Fruit fly (Drosophila melanogaster) whole organism, pupa: ENCODE data around the gene CG5196.

Experiments
- CG10348 ChIP-seq: fragments of 200-800 bp; sonication (Bioruptor generic); IDR thresholded peaks from 2 replicates; pipeline ENCODE4 v1.3.6; 2022; ENCODE audit warnings: missing biosample characterization, missing genetic modification characterization
- CG12605 ChIP-seq: fragments of 200-800 bp; sonication (Bioruptor generic); IDR thresholded peaks from 2 replicates; pipeline ENCODE4 v1.3.6; 2022; ENCODE audit warnings: missing biosample characterization, missing genetic modification characterization
- CG13204 ChIP-seq: fragments of 200-800 bp; sonication (Bioruptor generic); optimal IDR thresholded peaks from 2 replicates; lab custom pipeline; 2018; ENCODE audit warnings: missing biosample characterization, mild to moderate bottlenecking, missing genetic modification characterization, moderate library complexity
- CG14655 ChIP-seq: fragments of 200-800 bp; sonication (Bioruptor generic); optimal IDR thresholded peaks from 3 replicates; lab custom pipeline; 2017; ENCODE audit warnings: mild to moderate bottlenecking, missing biosample characterization, missing genetic modification reagents, missing genetic modification characterization
- CG15710 ChIP-seq: fragments of 200-800 bp; sonication (Bioruptor generic); optimal IDR thresholded peaks from 2 replicates; lab custom pipeline; 2018; ENCODE audit warnings: missing biosample characterization, mild to moderate bottlenecking, missing genetic modification characterization, moderate library complexity
- CG17806 ChIP-seq: fragments of 200-800 bp; sonication (Bioruptor generic); optimal IDR thresholded peaks from 2 replicates; lab custom pipeline; 2018; ENCODE audit warnings: missing biosample characterization, mild to moderate bottlenecking, missing genetic modification characterization, moderate library complexity
- CG32121 ChIP-seq: fragments of 200-800 bp; sonication (Bioruptor generic); IDR thresholded peaks from 2 replicates; pipeline ENCODE4 v1.3.6; 2022; ENCODE audit warnings: missing biosample characterization, missing genetic modification characterization
- CG34367 ChIP-seq: fragments of 200-800 bp; sonication (Bioruptor generic); optimal IDR thresholded peaks from 2 replicates; lab custom pipeline; 2018; ENCODE audit warnings: missing biosample characterization, mild to moderate bottlenecking, missing genetic modification characterization
- CG4496 ChIP-seq: fragments of 200-800 bp; sonication (Bioruptor generic); IDR thresholded peaks from 3 replicates; pipeline ENCODE4 v1.3.6; 2022; ENCODE audit warnings: missing biosample characterization, missing genetic modification characterization
- CG8159 ChIP-seq: fragments of 200-800 bp; sonication (Bioruptor generic); optimal IDR thresholded peaks from 3 replicates; lab custom pipeline; 2018; ENCODE audit warnings: missing biosample characterization, mild to moderate bottlenecking, missing genetic modification characterization, moderate library complexity
- CG8301 ChIP-seq: fragments of 200-800 bp; sonication (Bioruptor generic); optimal IDR thresholded peaks from 2 replicates; lab custom pipeline; 2018; ENCODE audit warnings: missing biosample characterization, mild to moderate bottlenecking, missing genetic modification characterization
- CG9948 ChIP-seq: fragments of 200-800 bp; sonication (Bioruptor generic); optimal IDR thresholded peaks from 2 replicates; lab custom pipeline; 2018; ENCODE audit warnings: missing biosample characterization, mild to moderate bottlenecking, missing genetic modification characterization, moderate library complexity
- D1 ChIP-seq: fragments of 200-800 bp; sonication (Bioruptor generic); optimal IDR thresholded peaks from 2 replicates; lab custom pipeline; 2018; ENCODE audit warnings: missing biosample characterization, mild to moderate bottlenecking, missing genetic modification characterization, moderate library complexity
- EcR ChIP-seq: fragments of 200-800 bp; sonication (Bioruptor generic); optimal IDR thresholded peaks from 3 replicates; lab custom pipeline; 2019; ENCODE audit warnings: missing biosample characterization, missing genetic modification characterization, mild to moderate bottlenecking, moderate library complexity, missing genetic modification reagents
- Ets98B ChIP-seq: fragments of 200-800 bp; sonication (Bioruptor generic); IDR thresholded peaks from 2 replicates; pipeline ENCODE4 v1.3.6; 2022; ENCODE audit warnings: missing biosample characterization, missing genetic modification characterization
- Pif1A ChIP-seq: fragments of 200-800 bp; sonication (Bioruptor generic); optimal IDR thresholded peaks from 3 replicates; lab custom pipeline; 2016; ENCODE audit warnings: missing biosample characterization, missing genetic modification characterization
- Pif1B ChIP-seq: fragments of 200-800 bp; sonication (Bioruptor generic); optimal IDR thresholded peaks from 3 replicates; lab custom pipeline; 2016; ENCODE audit warnings: missing biosample characterization, missing genetic modification characterization
- Snoo ChIP-seq: fragments of 200-800 bp; sonication (Bioruptor generic); optimal IDR thresholded peaks from 3 replicates; lab custom pipeline; 2017; ENCODE audit warnings: missing biosample characterization, mild to moderate bottlenecking, missing genetic modification characterization, inconsistent platforms
- fd96Ca ChIP-seq: fragments of 200-800 bp; sonication (Bioruptor generic); IDR thresholded peaks from 3 replicates; pipeline ENCODE4 v1.3.6; 2022; ENCODE audit warnings: missing biosample characterization, missing genetic modification characterization
- gl ChIP-seq: fragments of 200-800 bp; sonication (Bioruptor generic); optimal IDR thresholded peaks from 2 replicates; lab custom pipeline; 2018; ENCODE audit warnings: missing biosample characterization, mild to moderate bottlenecking, missing genetic modification characterization
- rn ChIP-seq: fragments of 200-800 bp; sonication (Bioruptor generic); IDR thresholded peaks from 2 replicates; pipeline ENCODE4 v1.3.6; 2022; ENCODE audit warnings: missing biosample characterization, missing genetic modification characterization

The CG5196 gene

DNA sequence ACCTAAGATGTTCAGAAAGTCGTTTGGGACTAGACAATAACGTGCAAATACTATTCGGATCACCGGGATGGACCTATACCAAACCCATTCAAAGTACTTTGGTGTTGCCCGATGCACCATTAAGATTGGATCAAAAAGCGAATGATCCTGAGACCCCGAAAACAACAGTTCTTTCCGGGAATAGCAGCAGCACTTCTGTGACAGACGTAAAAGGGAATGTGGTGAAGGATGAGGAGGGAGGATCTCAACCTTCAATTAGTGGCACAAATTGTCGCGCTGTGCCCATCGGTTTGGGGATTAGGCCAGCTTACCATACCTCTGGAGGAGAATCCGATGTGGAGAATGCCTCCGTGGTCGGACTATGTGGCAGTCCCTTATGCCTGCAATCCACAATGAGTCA lies 40.2 kb downstream of the CG5196 start:
- TF ChIP-seq CG10348 (GFP tag; lab: Robert Waterston, UW) (no peak), gl (tag; lab: Kevin White, UChicago) (no peak), CG4496 (no peak), CG15710 (tag; lab: Kevin White, UChicago) (no peak), Pif1B (GFP tag; lab: Kevin White, UChicago) (no peak), CG14655 (no peak)

DNA sequence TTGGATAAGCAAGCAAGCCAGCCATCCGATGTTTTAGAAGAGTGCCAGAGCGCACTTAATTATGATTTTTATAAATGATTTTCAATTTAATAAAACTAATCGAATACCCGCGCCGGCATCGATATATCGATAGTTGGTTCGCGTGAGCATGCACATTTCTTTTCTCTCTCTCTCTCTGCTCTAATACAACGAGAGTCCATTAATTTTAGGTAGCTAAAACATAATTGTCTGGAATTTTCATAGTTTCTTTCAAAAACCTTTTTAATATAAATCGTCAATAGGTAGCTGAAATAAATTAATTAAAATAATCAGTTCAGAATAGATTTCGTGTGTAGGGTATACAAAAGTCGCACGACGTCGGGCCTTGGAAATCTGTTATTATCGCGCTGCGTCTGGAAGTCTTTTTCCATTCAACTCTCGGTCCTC lies 40.8 kb downstream of the CG5196 start, which contains the start of gene CG18549:
CG18549 (plus strand) TSS at position 408 of the 426 bp plus-strand sequence.
- TF ChIP-seq CG14655 = peak; percentile 100
- TF ChIP-seq CG12605 (GFP tag; lab: Robert Waterston, UW) = peak; percentile 100
- TF ChIP-seq EcR (GFP tag; lab: Kevin White, UChicago) = peak; percentile 91
- peak; percentile 100 for TF ChIP-seq CG17806 (tag; lab: Kevin White, UChicago)
- TF ChIP-seq Ets98B (GFP tag; lab: Robert Waterston, UW) = peak; percentile 100
- peak; percentile 99 for TF ChIP-seq CG10348 (GFP tag; lab: Robert Waterston, UW)
- TF ChIP-seq CG15710 (tag; lab: Kevin White, UChicago) = peak; percentile 100
- peak; percentile 99 for TF ChIP-seq gl (tag; lab: Kevin White, UChicago)
- TF ChIP-seq CG32121 (GFP tag; lab: Robert Waterston, UW) = peak; percentile 100
- TF ChIP-seq Pif1A (GFP tag; lab: Kevin White, UChicago) = peak; percentile 100
- peak; percentile 99 for TF ChIP-seq CG13204 (GFP tag; lab: Kevin White, UChicago)
- TF ChIP-seq CG34367 (tag; lab: Kevin White, UChicago) = peak; percentile 100
- peak; percentile 100 for TF ChIP-seq CG9948 (tag; lab: Kevin White, UChicago)
- TF ChIP-seq D1 (tag; lab: Kevin White, UChicago) = peak; percentile 100
- peak; percentile 100 for TF ChIP-seq CG8301 (tag; lab: Kevin White, UChicago)
- peak; percentile 100 for TF ChIP-seq Snoo
- peak; percentile 100 for TF ChIP-seq CG8159 (tag; lab: Kevin White, UChicago)
- peak; percentile 100 for TF ChIP-seq fd96Ca (GFP tag; lab: Robert Waterston, UW)
- TF ChIP-seq Pif1B (GFP tag; lab: Kevin White, UChicago) = peak; percentile 100
- peak; percentile 100 for TF ChIP-seq rn (GFP tag; lab: Robert Waterston, UW)
- peak; percentile 100 for TF ChIP-seq CG4496

DNA sequence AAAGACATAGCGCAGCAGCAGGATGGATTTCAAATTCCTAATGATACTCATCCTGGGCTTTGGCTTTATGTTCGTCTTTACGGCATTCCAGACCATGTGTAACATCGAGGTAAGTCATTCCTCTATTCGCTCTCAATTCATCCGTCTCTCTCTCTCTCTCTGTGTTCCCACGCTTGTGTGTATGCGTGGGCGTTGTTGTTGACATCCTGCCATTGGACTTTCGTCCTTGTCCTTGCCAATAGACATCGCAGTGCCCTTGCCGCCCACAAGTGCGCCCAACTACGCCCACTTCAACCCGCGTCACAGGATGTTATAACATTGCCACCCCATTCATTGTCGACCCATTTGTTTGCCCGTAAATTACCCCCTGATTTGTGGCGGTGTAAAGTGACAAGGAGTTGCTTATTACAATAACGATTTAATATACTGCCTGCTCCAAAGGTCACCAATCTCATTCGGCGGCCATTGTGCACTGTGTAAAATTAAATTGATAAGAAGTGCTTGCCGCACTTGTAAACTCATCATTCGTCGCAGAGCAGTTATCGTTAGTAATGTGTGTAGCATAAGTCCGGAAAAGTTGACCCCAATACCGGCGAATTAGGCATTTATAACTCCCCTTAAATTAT lies 41.6 kb downstream of the CG5196 start:
- TF ChIP-seq CG9948 (tag; lab: Kevin White, UChicago) (peak; percentile 5), CG32121 (GFP tag; lab: Robert Waterston, UW) (peak; percentile 43), EcR (GFP tag; lab: Kevin White, UChicago) (peak; percentile 34), CG14655 (no peak), fd96Ca (GFP tag; lab: Robert Waterston, UW) (peak; percentile 24; the same call in 1 of the 3 replicates), Pif1A (GFP tag; lab: Kevin White, UChicago) (peak; percentile 5), D1 (tag; lab: Kevin White, UChicago) (no peak), CG13204 (GFP tag; lab: Kevin White, UChicago) (peak; percentile 52), gl (tag; lab: Kevin White, UChicago) (peak; percentile 51), CG8159 (tag; lab: Kevin White, UChicago) (peak; percentile 18)

DNA sequence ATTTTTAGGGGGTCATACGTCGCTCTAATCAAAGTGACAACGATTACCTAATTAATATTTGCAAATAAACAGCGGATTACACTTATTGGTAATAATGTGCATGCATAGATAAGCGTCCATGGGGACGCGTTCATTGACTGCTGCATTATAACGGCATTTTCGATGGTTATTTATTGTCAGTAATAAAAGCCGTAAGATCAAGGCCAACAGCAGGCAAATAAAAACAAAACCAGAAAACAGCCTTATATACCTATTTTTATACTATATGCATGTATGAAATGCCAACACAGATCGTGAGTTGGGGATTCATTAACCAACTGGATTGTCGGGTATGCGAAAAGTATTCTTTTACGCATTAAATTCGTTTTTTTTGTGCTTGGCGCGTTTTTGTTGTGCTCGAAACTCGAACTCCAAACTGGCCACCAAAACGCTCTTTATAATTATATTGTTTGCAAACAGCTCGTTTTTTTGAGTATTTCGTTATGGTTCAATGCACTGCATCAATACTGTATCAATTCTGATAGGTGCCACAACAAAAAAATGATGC lies 42.7 kb downstream of the CG5196 start:
- TF ChIP-seq CG17806 (tag; lab: Kevin White, UChicago) = no peak
- TF ChIP-seq EcR (GFP tag; lab: Kevin White, UChicago) = peak; percentile 91

DNA sequence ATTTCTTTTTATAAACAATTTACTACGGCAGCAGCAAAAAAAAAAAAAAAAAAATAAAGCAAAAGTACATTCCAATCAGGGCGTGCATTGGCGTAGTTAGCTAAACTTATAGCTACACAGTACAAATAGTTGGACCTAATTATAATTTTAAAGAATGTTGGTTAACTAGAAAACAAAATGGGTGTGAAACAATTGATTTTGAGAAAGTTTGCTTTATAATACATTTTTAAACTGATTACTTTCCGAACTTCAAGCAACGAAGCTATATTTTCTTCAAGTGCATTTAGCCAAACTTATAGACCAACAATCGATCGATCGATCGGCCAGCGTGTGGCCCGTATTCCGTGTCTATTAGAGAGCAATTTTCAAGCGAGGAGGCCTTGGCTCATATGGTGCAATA lies 43.3 kb downstream of the CG5196 start:
- TF ChIP-seq Pif1B (GFP tag; lab: Kevin White, UChicago) (no peak), D1 (tag; lab: Kevin White, UChicago) (no peak), CG8301 (tag; lab: Kevin White, UChicago) (peak; percentile 20), CG4496 (0 out of 3 replicates have a peak, but pooled peaks have one; percentile 49), CG32121 (GFP tag; lab: Robert Waterston, UW) (peak; percentile 22; the same call in 1 of the 2 replicates), CG13204 (GFP tag; lab: Kevin White, UChicago) (no peak), gl (tag; lab: Kevin White, UChicago) (no peak), CG8159 (tag; lab: Kevin White, UChicago) (peak; percentile 32), rn (GFP tag; lab: Robert Waterston, UW) (no peak), Ets98B (GFP tag; lab: Robert Waterston, UW) (peak; percentile 29), Pif1A (GFP tag; lab: Kevin White, UChicago) (no peak), CG12605 (GFP tag; lab: Robert Waterston, UW) (0 out of 2 replicates have a peak, but pooled peaks have one; percentile 35), CG9948 (tag; lab: Kevin White, UChicago) (peak; percentile 22), CG34367 (tag; lab: Kevin White, UChicago) (peak; percentile 15), Snoo (no peak), CG15710 (tag; lab: Kevin White, UChicago) (peak; percentile 21), CG10348 (GFP tag; lab: Robert Waterston, UW) (0 out of 2 replicates have a peak, but pooled peaks have one; percentile 11), CG17806 (tag; lab: Kevin White, UChicago) (peak; percentile 27), fd96Ca (GFP tag; lab: Robert Waterston, UW) (no peak), EcR (GFP tag; lab: Kevin White, UChicago) (no peak), CG14655 (no peak)
